Fruit fly (Drosophila melanogaster) whole organism, adult: ENCODE data around the gene Trf4-1.
A peak's percentile ranks its signal among the peaks of the same experiment; 100 is the strongest.

Source experiments
- CG11617 ChIP-seq: fragments of 200-800 bp; sonication (Bioruptor generic); optimal IDR thresholded peaks from 2 replicates; lab custom pipeline; 2017; ENCODE audit warnings: mild to moderate bottlenecking, missing biosample characterization, missing genetic modification reagents, missing genetic modification characterization
- CG12768 ChIP-seq: fragments of 200-800 bp; sonication (Bioruptor generic); optimal IDR thresholded peaks from 2 replicates; lab custom pipeline; 2017; ENCODE audit warnings: missing biosample characterization, missing genetic modification characterization, mild to moderate bottlenecking, moderate library complexity, missing genetic modification reagents
- CG14711 ChIP-seq: fragments of 200-800 bp; sonication (Bioruptor generic); optimal IDR thresholded peaks from 2 replicates; lab custom pipeline; 2018; ENCODE audit warnings: missing biosample characterization, mild to moderate bottlenecking, missing genetic modification characterization, moderate library complexity
- CG1620 ChIP-seq: fragments of 200-800 bp; sonication (Bioruptor generic); optimal IDR thresholded peaks from 2 replicates; lab custom pipeline; 2016; ENCODE audit warnings: missing biosample characterization, missing genetic modification characterization
- CG33017 ChIP-seq: fragments of 200-800 bp; sonication (Bioruptor generic); optimal IDR thresholded peaks from 2 replicates; lab custom pipeline; 2018; ENCODE audit warnings: missing biosample characterization, mild to moderate bottlenecking, missing genetic modification characterization, moderate library complexity
- CG5204 ChIP-seq: fragments of 200-800 bp; sonication (Bioruptor generic); optimal IDR thresholded peaks from 2 replicates; lab custom pipeline; 2016; ENCODE audit warnings: missing biosample characterization, missing genetic modification characterization
- CG7045 ChIP-seq: fragments of 200-800 bp; sonication (Bioruptor generic); optimal IDR thresholded peaks from 2 replicates; lab custom pipeline; 2017; ENCODE audit warnings: missing biosample characterization, mild to moderate bottlenecking, missing genetic modification characterization
- CG7101 ChIP-seq: fragments of 200-800 bp; sonication (Bioruptor generic); optimal IDR thresholded peaks from 2 replicates; lab custom pipeline; 2018; ENCODE audit warnings: missing biosample characterization, mild to moderate bottlenecking, missing genetic modification characterization, moderate library complexity
- Clk ChIP-seq: fragments of 200-800 bp; sonication (Bioruptor generic); optimal IDR thresholded peaks from 2 replicates; lab custom pipeline; 2017; ENCODE audit warnings: missing biosample characterization, missing genetic modification characterization
- Crg-1 ChIP-seq: fragments of 200-800 bp; sonication (Bioruptor generic); optimal IDR thresholded peaks from 2 replicates; lab custom pipeline; 2016; ENCODE audit warnings: missing biosample characterization, missing genetic modification characterization
- Hr96 ChIP-seq: fragments of 200-800 bp; sonication (Bioruptor generic); optimal IDR thresholded peaks from 2 replicates; lab custom pipeline; 2016; ENCODE audit warnings: missing biosample characterization, missing genetic modification characterization
- Mnt ChIP-seq: fragments of 200-800 bp; sonication (Bioruptor generic); optimal IDR thresholded peaks from 2 replicates; lab custom pipeline; 2016; ENCODE audit warnings: missing biosample characterization, mild to moderate bottlenecking, missing genetic modification characterization
- bab1 ChIP-seq: fragments of 200-800 bp; sonication (Bioruptor generic); optimal IDR thresholded peaks from 3 replicates; lab custom pipeline; 2019; ENCODE audit warnings: missing biosample characterization, mild to moderate bottlenecking, missing genetic modification characterization, moderate library complexity
- cic ChIP-seq: fragments of 200-800 bp; sonication (Bioruptor generic); optimal IDR thresholded peaks from 2 replicates; lab custom pipeline; 2017; ENCODE audit warnings: missing biosample characterization, mild to moderate bottlenecking, missing genetic modification characterization, moderate library complexity
- cnc ChIP-seq, 2 experiments: fragments of >200 bp; optimal IDR thresholded peaks; 2 replicates each; lab custom pipeline; 2017
- kay ChIP-seq: fragments of 200-800 bp; sonication (Bioruptor generic); peaks from one replicate; lab custom pipeline; 2016; ENCODE audit warnings: missing biosample characterization, missing genetic modification characterization, borderline replicate concordance
- ovo ChIP-seq: fragments of 200-800 bp; sonication (Bioruptor generic); optimal IDR thresholded peaks from 2 replicates; lab custom pipeline; 2016; ENCODE audit warnings: missing biosample characterization, missing genetic modification characterization
- pad ChIP-seq: fragments of 200-800 bp; sonication (Bioruptor generic); optimal IDR thresholded peaks from 3 replicates; lab custom pipeline; 2017; ENCODE audit warnings: missing biosample characterization, missing genetic modification characterization, mild to moderate bottlenecking, moderate library complexity, missing genetic modification reagents
- tj ChIP-seq: fragments of 200-800 bp; sonication (Bioruptor generic); optimal IDR thresholded peaks from 3 replicates; lab custom pipeline; 2017; ENCODE audit warnings: missing biosample characterization, mild to moderate bottlenecking, missing genetic modification characterization, moderate library complexity
- toe ChIP-seq: fragments of 200-800 bp; sonication (Bioruptor generic); optimal IDR thresholded peaks from 2 replicates; lab custom pipeline; 2016; ENCODE audit warnings: missing biosample characterization, missing genetic modification characterization

The Trf4-1 gene

DNA sequence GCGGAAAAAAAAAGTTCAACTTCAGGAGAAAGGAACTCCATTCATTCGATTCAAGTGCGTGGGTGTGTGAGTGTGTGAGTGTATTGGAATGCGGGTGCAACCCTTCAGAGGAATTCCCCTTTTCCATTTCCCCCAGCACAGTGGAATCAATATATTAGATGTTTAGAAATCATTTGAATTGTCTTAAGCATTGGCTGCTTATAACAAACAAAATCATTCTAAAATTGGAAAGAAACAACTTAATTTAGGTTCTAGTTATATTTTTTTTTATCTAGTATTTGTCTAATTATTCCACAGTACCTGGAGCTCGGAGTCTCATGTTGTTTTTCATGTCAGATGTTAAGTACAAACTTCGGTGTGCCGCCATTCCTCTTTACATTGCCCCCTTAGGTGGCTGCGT is 21.1 kb upstream of the Trf4-1 start:
- TF ChIP-seq CG11617 (no peak), CG5204 (GFP tag; lab: Kevin White, UChicago) (no peak), Crg-1 (no peak), toe (no peak), Hr96 (no peak), bab1 (no peak), cic (no peak)

- TF ChIP-seq pad (GFP tag; lab: Kevin White, UChicago) (no peak), CG1620 (GFP tag; lab: Kevin White, UChicago) (no peak), Crg-1 (no peak), tj (GFP tag; lab: Kevin White, UChicago) (no peak), CG5204 (GFP tag; lab: Kevin White, UChicago) (no peak), CG11617 (no peak), CG14711 (tag; lab: Kevin White, UChicago) (no peak), ovo (GFP tag; lab: Kevin White, UChicago) (no peak), Mnt (no peak), CG7045 (no peak), bab1 (no peak), toe (no peak), Hr96 (no peak), cnc (optimal IDR thresholded peaks at IDR 0.05; lab: Kevin White, UChicago) (no peak), CG33017 (tag; lab: Kevin White, UChicago) (no peak), CG7101 (tag; lab: Kevin White, UChicago) (no peak), cic (no peak)
These were observed 18.1 kb upstream of the Trf4-1 start for dm6 chrX:8541985-8542384.

- TF ChIP-seq CG33017 (tag; lab: Kevin White, UChicago) = no peak
- TF ChIP-seq CG5204 (GFP tag; lab: Kevin White, UChicago) = no peak
These were observed 17.4 kb upstream of the Trf4-1 start for dm6 chrX:8542728-8543127.

DNA sequence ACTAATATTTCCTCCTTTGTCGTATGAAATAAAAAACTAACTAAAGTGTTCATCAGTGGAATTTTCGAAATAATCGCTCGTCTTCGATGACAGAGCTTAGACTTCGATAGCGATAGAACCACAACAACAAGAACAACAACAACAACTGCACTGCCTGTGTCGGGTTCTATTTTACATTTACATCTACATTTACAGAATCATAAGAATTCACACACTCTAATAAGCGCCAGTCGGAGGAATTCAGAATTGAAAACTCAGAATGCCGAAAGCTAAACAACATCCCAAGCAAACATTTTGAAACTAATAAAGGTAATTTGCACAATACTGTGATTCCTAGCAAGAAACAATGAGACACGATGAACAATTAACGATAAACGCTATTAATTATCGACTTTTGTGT is 5.8 kb upstream of the Trf4-1 start:
- TF ChIP-seq CG1620 (GFP tag; lab: Kevin White, UChicago) = no peak
- no peak for TF ChIP-seq CG12768 (GFP tag; lab: Kevin White, UChicago)
- no peak for TF ChIP-seq bab1
- TF ChIP-seq CG7101 (tag; lab: Kevin White, UChicago) = no peak
- TF ChIP-seq CG14711 (tag; lab: Kevin White, UChicago) = no peak
- no peak for TF ChIP-seq cic
- no peak for TF ChIP-seq CG33017 (tag; lab: Kevin White, UChicago)
- TF ChIP-seq Hr96 = no peak
- no peak for TF ChIP-seq Mnt
- no peak for TF ChIP-seq Crg-1
- TF ChIP-seq CG11617 = no peak
- no peak for TF ChIP-seq tj (GFP tag; lab: Kevin White, UChicago)
- TF ChIP-seq CG5204 (GFP tag; lab: Kevin White, UChicago) = no peak
- no peak for TF ChIP-seq cnc (optimal IDR thresholded peaks at IDR 0.05; lab: Kevin White, UChicago)
- no peak for TF ChIP-seq pad (GFP tag; lab: Kevin White, UChicago)
- no peak for TF ChIP-seq toe
- no peak for TF ChIP-seq CG7045
- no peak for TF ChIP-seq ovo (GFP tag; lab: Kevin White, UChicago)

DNA sequence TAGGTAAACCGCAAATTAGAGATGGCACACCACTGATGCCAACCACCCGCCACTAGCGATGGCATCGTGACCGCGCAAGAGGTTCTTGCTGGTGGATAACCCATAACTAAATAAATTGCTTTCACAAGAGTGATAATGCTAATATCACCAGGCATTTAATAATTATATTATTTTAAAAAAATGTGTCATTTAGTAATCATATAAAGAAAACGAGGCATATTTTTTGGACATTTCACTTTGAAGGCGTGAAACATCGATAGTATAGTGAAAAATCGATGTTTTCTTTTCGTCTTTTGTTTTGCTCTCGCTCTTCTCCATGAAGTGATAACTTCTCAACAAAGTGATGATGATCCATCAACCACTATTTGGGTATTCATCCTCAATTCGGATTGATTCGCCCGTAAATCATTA is 1.4 kb upstream of the Trf4-1 start, which contains the start of gene IntS4:
Gene IntS4 (minus strand): TSS at position 20 of the 411 bp plus-strand sequence.
- TF ChIP-seq CG11617 (peak; percentile 75), toe (no peak), bab1 (peak; percentile 88), kay (GFP tag; lab: Kevin White, UChicago) (peak; percentile 55), ovo (GFP tag; lab: Kevin White, UChicago) (peak; percentile 74), Crg-1 (peak; percentile 79), CG7045 (peak; percentile 28), tj (GFP tag; lab: Kevin White, UChicago) (peak; percentile 59), CG7101 (tag; lab: Kevin White, UChicago) (peak; percentile 82), CG14711 (tag; lab: Kevin White, UChicago) (peak; percentile 77), Mnt (peak; percentile 90), CG5204 (GFP tag; lab: Kevin White, UChicago) (no peak), Clk (GFP tag; lab: Kevin White, UChicago) (peak; percentile 6), cic (peak; percentile 20), Hr96 (no peak), pad (GFP tag; lab: Kevin White, UChicago) (peak; percentile 68), CG1620 (GFP tag; lab: Kevin White, UChicago) (peak; percentile 80), CG12768 (GFP tag; lab: Kevin White, UChicago) (peak; percentile 52), cnc (optimal IDR thresholded peaks at IDR 0.05; lab: Kevin White, UChicago) (no peak), CG33017 (tag; lab: Kevin White, UChicago) (peak; percentile 37)

dm6 chrX:8561404-8562397 is 1.6 kb downstream of the Trf4-1 start:
- TF ChIP-seq toe (no peak), CG1620 (GFP tag; lab: Kevin White, UChicago) (peak; percentile 61), CG12768 (GFP tag; lab: Kevin White, UChicago) (peak; percentile 59), cic (peak; percentile 95), CG7045 (no peak), pad (GFP tag; lab: Kevin White, UChicago) (peak; percentile 65), Crg-1 (peak; percentile 87), CG33017 (tag; lab: Kevin White, UChicago) (peak; percentile 9), bab1 (no peak), CG11617 (peak; percentile 0), tj (GFP tag; lab: Kevin White, UChicago) (peak; percentile 94), CG7101 (tag; lab: Kevin White, UChicago) (peak; percentile 74), Clk (GFP tag; lab: Kevin White, UChicago) (no peak), Mnt (peak; percentile 99), CG14711 (tag; lab: Kevin White, UChicago) (peak; percentile 57), ovo (GFP tag; lab: Kevin White, UChicago) (peak; percentile 21)
